Worm (Caenorhabditis elegans) whole organism, L4 larva: ENCODE results near the gene C23G10.7.
A peak's percentile ranks its signal among the peaks of the same experiment; 100 is the strongest.

Experiments
- F37D6.2 ChIP-seq: sonication (generic microtip); optimal IDR thresholded peaks from 2 replicates; lab custom pipeline; 2016; ENCODE audit warnings: mild to moderate bottlenecking, missing genetic modification characterization, missing compliant biosample characterization
- F44E2.7 ChIP-seq: fragments of 200-800 bp; sonication (Bioruptor generic); IDR thresholded peaks from 2 replicates; pipeline ENCODE4 v2.1.2; 2022; ENCODE audit warnings: missing genetic modification characterization, missing compliant biosample characterization
- T20F7.1 ChIP-seq: fragments of 200-800 bp; sonication (Bioruptor generic); optimal IDR thresholded peaks from 2 replicates; lab custom pipeline; 2018; ENCODE audit warnings: mild to moderate bottlenecking, missing genetic modification characterization, missing compliant biosample characterization
- Y105C5A.15 ChIP-seq: fragments of 200-800 bp; sonication (Bioruptor generic); IDR thresholded peaks from 2 replicates; pipeline ENCODE4 v1.3.6; 2022; ENCODE audit warnings: missing genetic modification characterization, missing compliant biosample characterization
- Y48G9A.11 ChIP-seq: fragments of 200-800 bp; sonication (Bioruptor generic); IDR thresholded peaks from 2 replicates; pipeline ENCODE4 v1.3.6; 2022; ENCODE audit warnings: missing genetic modification reagents, missing genetic modification characterization, missing compliant biosample characterization
- ZK337.2 ChIP-seq: fragments of 200-800 bp; sonication (Bioruptor generic); IDR thresholded peaks from 2 replicates; pipeline ENCODE4 v1.3.6; 2022; ENCODE audit warnings: missing genetic modification reagents, missing genetic modification characterization, missing compliant biosample characterization
- aha-1 ChIP-seq: fragments of 150-350 bp; peaks from one replicate; lab custom pipeline; 2014; ENCODE audit warnings: missing biosample characterization, missing genetic modification characterization
- arid-1 ChIP-seq: fragments of 200-800 bp; sonication (Bioruptor generic); conservative IDR thresholded peaks from 2 replicates; pipeline ENCODE4 v1.3.6; 2022; ENCODE audit warnings: missing genetic modification reagents, missing genetic modification characterization, missing compliant biosample characterization
- attf-4 ChIP-seq: sonication (generic microtip); optimal IDR thresholded peaks from 3 replicates; lab custom pipeline; 2017; ENCODE audit warnings: missing biosample characterization, missing genetic modification characterization
- ceh-44 ChIP-seq: fragments of 200-800 bp; sonication (Bioruptor generic); IDR thresholded peaks from 2 replicates; pipeline ENCODE4 v1.3.6; 2022; ENCODE audit warnings: missing genetic modification reagents, missing genetic modification characterization, missing compliant biosample characterization
- ctbp-1 ChIP-seq: fragments of 200-800 bp; sonication (Bioruptor generic); IDR thresholded peaks from 2 replicates; pipeline ENCODE4 v1.3.6; 2022; ENCODE audit warnings: missing genetic modification reagents, missing genetic modification characterization, missing compliant biosample characterization
- dve-1 ChIP-seq: sonication (generic microtip); optimal IDR thresholded peaks from 2 replicates; lab custom pipeline; 2017; ENCODE audit warnings: antibody characterized with exemption, mild to moderate bottlenecking, missing genetic modification characterization, missing compliant biosample characterization; ENCODE audit not compliant: insufficient read depth
- egl-43 ChIP-seq: fragments of 200-800 bp; sonication (Bioruptor generic); IDR thresholded peaks from 2 replicates; pipeline ENCODE4 v1.3.6; 2022; ENCODE audit warnings: missing genetic modification reagents, missing genetic modification characterization, missing compliant biosample characterization
- fos-1 ChIP-seq: fragments of 150-350 bp; optimal IDR thresholded peaks from 2 replicates; lab custom pipeline; 2014; ENCODE audit warnings: missing biosample characterization, missing genetic modification characterization
- hif-1 ChIP-seq, 2 experiments: sonication (generic microtip); optimal IDR thresholded peaks; 2 replicates each; lab custom pipeline; 2016 to 2017; ENCODE audit warnings: missing compliant biosample characterization in 2 of 2, missing genetic modification characterization in 2 of 2, missing genetic modification reagents in 2 of 2, missing genotype in 2 of 2, mild to moderate bottlenecking in 1 of 2
- hlh-11 ChIP-seq: fragments of 200-800 bp; sonication (Bioruptor generic); optimal IDR thresholded peaks from 2 replicates; lab custom pipeline; 2018; ENCODE audit warnings: mild to moderate bottlenecking, missing genetic modification characterization, missing compliant biosample characterization
- hmg-1.1 ChIP-seq: fragments of 200-800 bp; sonication (Bioruptor generic); IDR thresholded peaks from 2 replicates; pipeline ENCODE4 v1.3.6; 2022; ENCODE audit warnings: missing genetic modification reagents, missing genetic modification characterization, missing compliant biosample characterization
- lin-1 ChIP-seq: fragments of 200-800 bp; sonication (Bioruptor generic); IDR thresholded peaks from 2 replicates; pipeline ENCODE4 v1.3.6; 2022; ENCODE audit warnings: missing genetic modification reagents, missing genetic modification characterization, missing compliant biosample characterization
- lin-38 ChIP-seq: fragments of 200-800 bp; sonication (Bioruptor generic); IDR thresholded peaks from 2 replicates; pipeline ENCODE4 v1.3.6; 2022; ENCODE audit warnings: missing genetic modification reagents, missing genetic modification characterization, missing compliant biosample characterization
- madf-5 ChIP-seq, 2 experiments: fragments of 200-800 bp; sonication (Bioruptor generic); IDR thresholded peaks; 2 replicates each; pipeline ENCODE4 v1.3.6; 2022; ENCODE audit warnings: missing compliant biosample characterization in 2 of 2, missing genetic modification characterization in 2 of 2
- mdl-1 ChIP-seq, 2 experiments: fragments of 150-350 bp in 1 of 2; sonication (generic microtip) in 1 of 2; optimal IDR thresholded peaks; 2 replicates each; lab custom pipeline; 2014 to 2017; ENCODE audit warnings: missing biosample characterization in 2 of 2, missing genetic modification characterization in 2 of 2
- mes-2 ChIP-seq: sonication (generic microtip); optimal IDR thresholded peaks from 2 replicates; lab custom pipeline; 2016; ENCODE audit warnings: missing genotype, mild to moderate bottlenecking, missing genetic modification characterization, missing compliant biosample characterization; ENCODE audit not compliant: poor library complexity, severe bottlenecking
- nhr-10 ChIP-seq: fragments of 150-350 bp; optimal IDR thresholded peaks from 2 replicates; lab custom pipeline; 2014; ENCODE audit warnings: missing biosample characterization, missing genetic modification characterization
- nhr-102 ChIP-seq: sonication (generic microtip); optimal IDR thresholded peaks from 2 replicates; lab custom pipeline; 2016; ENCODE audit warnings: mild to moderate bottlenecking, missing genetic modification characterization, moderate library complexity, missing compliant biosample characterization
- nhr-11 ChIP-seq: fragments of 150-350 bp; optimal IDR thresholded peaks from 2 replicates; lab custom pipeline; 2014; ENCODE audit warnings: missing biosample characterization, missing genetic modification characterization
- nhr-25 ChIP-seq: sonication (generic microtip); optimal IDR thresholded peaks from 2 replicates; lab custom pipeline; 2017; ENCODE audit warnings: missing genetic modification characterization, mild to moderate bottlenecking, missing compliant biosample characterization, antibody characterized with exemption, moderate library complexity, borderline replicate concordance; ENCODE audit not compliant: insufficient read depth
- nhr-28 ChIP-seq: fragments of 150-350 bp; optimal IDR thresholded peaks from 2 replicates; lab custom pipeline; 2014; ENCODE audit warnings: missing biosample characterization, missing genetic modification characterization
- nhr-41 ChIP-seq: fragments of 200-800 bp; sonication (Bioruptor generic); IDR thresholded peaks from 2 replicates; pipeline ENCODE4 v1.3.6; 2022; ENCODE audit warnings: missing genetic modification reagents, missing genetic modification characterization, missing compliant biosample characterization
- nhr-42 ChIP-seq: fragments of 200-800 bp; sonication (Bioruptor generic); IDR thresholded peaks from 2 replicates; pipeline ENCODE4 v1.3.6; 2022; ENCODE audit warnings: missing genetic modification characterization, missing compliant biosample characterization
- nhr-6 ChIP-seq: fragments of 150-350 bp; optimal IDR thresholded peaks from 2 replicates; lab custom pipeline; 2014; ENCODE audit warnings: missing biosample characterization, missing genetic modification characterization
- nhr-76 ChIP-seq: fragments of 150-350 bp; optimal IDR thresholded peaks from 2 replicates; lab custom pipeline; 2014; ENCODE audit warnings: missing biosample characterization, missing genetic modification characterization
- php-3 ChIP-seq: fragments of 200-800 bp; sonication (Bioruptor generic); IDR thresholded peaks from 2 replicates; pipeline ENCODE4 v1.3.6; 2022; ENCODE audit warnings: missing genetic modification reagents, missing genetic modification characterization, missing compliant biosample characterization
- pqm-1 ChIP-seq: sonication (generic microtip); optimal IDR thresholded peaks from 2 replicates; lab custom pipeline; 2017; ENCODE audit warnings: missing biosample characterization, missing genetic modification characterization
- saeg-2 ChIP-seq: fragments of 200-800 bp; sonication (Bioruptor generic); IDR thresholded peaks from 2 replicates; pipeline ENCODE4 v1.3.6; 2022; ENCODE audit warnings: missing genetic modification reagents, missing genetic modification characterization, missing compliant biosample characterization
- set-16 ChIP-seq: fragments of 200-800 bp; sonication (Bioruptor generic); IDR thresholded peaks from 2 replicates; pipeline ENCODE4 v1.3.6; 2022; ENCODE audit warnings: missing genetic modification reagents, missing genetic modification characterization, missing compliant biosample characterization
- spr-3 ChIP-seq: fragments of 200-800 bp; sonication (Bioruptor generic); optimal IDR thresholded peaks from 2 replicates; lab custom pipeline; 2018; ENCODE audit warnings: mild to moderate bottlenecking, missing genetic modification characterization, missing compliant biosample characterization
- unc-62 ChIP-seq, 3 experiments: fragments of 150-350 bp in 1 of 3; sonication (generic microtip); optimal IDR thresholded peaks in 2 of 3; peaks in 1 of 3; 1 replicate in 1 of 3; 2 replicates in 2 of 3; lab custom pipeline; 2014 to 2017; ENCODE audit warnings: missing biosample characterization in 3 of 3, missing genetic modification characterization in 3 of 3, missing genetic modification reagents in 3 of 3, missing genotype in 1 of 3
- zag-1 ChIP-seq: fragments of 150-350 bp; optimal IDR thresholded peaks from 2 replicates; lab custom pipeline; 2014; ENCODE audit warnings: missing biosample characterization, missing genetic modification characterization
- zfp-2 ChIP-seq: sonication (generic microtip); optimal IDR thresholded peaks from 2 replicates; lab custom pipeline; 2016; ENCODE audit warnings: mild to moderate bottlenecking, missing genetic modification characterization, missing compliant biosample characterization
- zfp-3 ChIP-seq: fragments of 200-800 bp; sonication (Bioruptor generic); conservative IDR thresholded peaks from 2 replicates; pipeline ENCODE4 v1.3.6; 2022; ENCODE audit warnings: missing genetic modification reagents, missing genetic modification characterization, missing compliant biosample characterization
- zip-11 ChIP-seq: fragments of 200-800 bp; sonication (Bioruptor generic); IDR thresholded peaks from 2 replicates; pipeline ENCODE4 v1.3.6; 2022; ENCODE audit warnings: missing genetic modification characterization, missing compliant biosample characterization

The C23G10.7 gene

ce11 chrIII:6155787-6156186, 42.4 kb downstream of the C23G10.7 start:
- TF ChIP-seq zag-1 (tag; lab: Kevin White, UChicago) (no peak), nhr-10 (tag; lab: Kevin White, UChicago) (no peak), nhr-11 (tag; lab: Kevin White, UChicago) (no peak)

ce11 chrIII:6154586-6154985, 43.6 kb downstream of the C23G10.7 start:
- no peak for TF ChIP-seq zip-11 (GFP tag; lab: Robert Waterston, UW)
- no peak for TF ChIP-seq madf-5 (GFP tag; IDR thresholded peaks at IDR 0.05; lab: Robert Waterston, UW)
- TF ChIP-seq spr-3 (GFP tag; lab: Kevin White, UChicago), result no peak
- no peak for TF ChIP-seq nhr-11 (tag; lab: Kevin White, UChicago)
- no peak for TF ChIP-seq Y105C5A.15
- no peak for TF ChIP-seq arid-1 (GFP tag; lab: Robert Waterston, UW)
- no peak for TF ChIP-seq attf-4
- TF ChIP-seq hlh-11 (tag; lab: Kevin White, UChicago), result no peak
- TF ChIP-seq unc-62 (GFP tag; optimal IDR thresholded peaks at IDR 0.05 in 1 of 2; lab: Kevin White, UChicago), result peak in 1 of 2 experiments; percentile 76
- no peak for TF ChIP-seq unc-62 (tag; optimal IDR thresholded peaks at IDR 0.05; lab: Kevin White, UChicago)
- no peak for TF ChIP-seq T20F7.1 (GFP tag; lab: Kevin White, UChicago)
- TF ChIP-seq aha-1 (tag; lab: Kevin White, UChicago), result peak; percentile 67
- no peak for TF ChIP-seq F37D6.2 (tag; lab: Kevin White, UChicago)
- TF ChIP-seq fos-1 (tag; lab: Kevin White, UChicago), result no peak
- TF ChIP-seq nhr-42 (GFP tag; lab: Robert Waterston, UW), result no peak
- no peak for TF ChIP-seq mes-2 (tag; lab: Kevin White, UChicago)
- no peak for TF ChIP-seq F44E2.7
- no peak for TF ChIP-seq pqm-1 (tag; lab: Kevin White, UChicago)
- no peak for TF ChIP-seq nhr-28 (tag; lab: Kevin White, UChicago)

ce11 chrIII:6153112-6153511, 45.1 kb downstream of the C23G10.7 start:
- TF ChIP-seq egl-43 (GFP tag; lab: Robert Waterston, UW) (0 out of 2 replicates have a peak, but pooled peaks have one; percentile 17), set-16 (GFP tag; lab: Robert Waterston, UW) (peak; percentile 93)
- TF ChIP-seq, all 104 proteins: peak for 2; not testable (repeated sequence) for 102

ce11 chrIII:6152078-6152477, 46.1 kb downstream of the C23G10.7 start:
- TF ChIP-seq Y48G9A.11 (GFP tag; lab: Robert Waterston, UW), result peak; percentile 71; the same call in 1 of the 2 replicates

- TF ChIP-seq zfp-2 (tag; lab: Kevin White, UChicago), result no peak
- TF ChIP-seq set-16 (GFP tag; lab: Robert Waterston, UW), result no peak
- no peak for TF ChIP-seq egl-43 (GFP tag; lab: Robert Waterston, UW)
- TF ChIP-seq nhr-10 (tag; lab: Kevin White, UChicago), result no peak
- peak; percentile 68 for TF ChIP-seq dve-1 (tag; lab: Kevin White, UChicago)
- peak; percentile 32; the same call in 1 of the 2 replicates for TF ChIP-seq lin-1 (GFP tag; lab: Robert Waterston, UW)
- no peak for TF ChIP-seq ZK337.2 (GFP tag; lab: Robert Waterston, UW)
- TF ChIP-seq F37D6.2 (tag; lab: Kevin White, UChicago), result no peak
- TF ChIP-seq nhr-41 (GFP tag; lab: Robert Waterston, UW), result no peak
- no peak for TF ChIP-seq ceh-44 (GFP tag; lab: Robert Waterston, UW)
- no peak for TF ChIP-seq hif-1 (tag; optimal IDR thresholded peaks at IDR 0.05; lab: Kevin White, UChicago)
- 0 out of 2 replicates have a peak, but pooled peaks have one; percentile 7 for TF ChIP-seq arid-1 (GFP tag; lab: Robert Waterston, UW)
- peak; percentile 4 for TF ChIP-seq nhr-102 (tag; lab: Kevin White, UChicago)
- TF ChIP-seq zfp-3 (GFP tag; lab: Robert Waterston, UW), result no peak
- no peak for TF ChIP-seq ctbp-1 (GFP tag; lab: Robert Waterston, UW)
- TF ChIP-seq nhr-76 (tag; lab: Kevin White, UChicago), result no peak
- TF ChIP-seq mes-2 (tag; lab: Kevin White, UChicago), result no peak
- TF ChIP-seq nhr-25 (tag; lab: Kevin White, UChicago), result no peak
- no peak for TF ChIP-seq T20F7.1 (GFP tag; lab: Kevin White, UChicago)
- no peak for TF ChIP-seq lin-38 (GFP tag; lab: Robert Waterston, UW)
- TF ChIP-seq saeg-2 (GFP tag; lab: Robert Waterston, UW), result 0 out of 2 replicates have a peak, but pooled peaks have one; percentile 23
- no peak for TF ChIP-seq nhr-6 (tag; lab: Kevin White, UChicago)
- TF ChIP-seq hmg-1.1 (GFP tag; lab: Robert Waterston, UW), result no peak
- 0 out of 2 replicates have a peak, but pooled peaks have one; percentile 46 for TF ChIP-seq php-3 (GFP tag; lab: Robert Waterston, UW)
- TF ChIP-seq mdl-1 (tag; optimal IDR thresholded peaks at IDR 0.05; lab: Kevin White, UChicago), result no peak
Observed at ce11 chrIII:6149467-6150072, 48.6 kb downstream of the C23G10.7 start, which contains the start of the genes wht-7 and Y42G9A.1. wht-7 (minus strand) TSS chrIII:6149597. Y42G9A.1 (plus strand) TSS chrIII:6149961.
